Fruit fly (Drosophila melanogaster): ENCODE results near the gene CG3618.

The CG3618 gene

dm6 chr3L:20817927-20818326, 2.1 kb upstream of the CG3618 start, which contains the start of gene Mst77F:
Gene Mst77F, minus strand, starts transcription at chr3L:20818027.
- TF ChIP-seq CHES-1-like (GFP tag; optimal IDR thresholded peaks at IDR 0.05), result no peak
- no peak for TF ChIP-seq unpg (GFP tag; optimal IDR thresholded peaks at IDR 0.05)
- no peak for TF ChIP-seq bab2 (GFP tag; optimal IDR thresholded peaks at IDR 0.05)
- no peak for TF ChIP-seq CG12155 (GFP tag; optimal IDR thresholded peaks at IDR 0.05)
- TF ChIP-seq Blimp-1 (GFP tag; optimal IDR thresholded peaks at IDR 0.05), result no peak
- no peak for TF ChIP-seq CG3995 (GFP tag; optimal IDR thresholded peaks at IDR 0.05)
- no peak for TF ChIP-seq esg (GFP tag; conservative IDR thresholded peaks at IDR 0.05)
- TF ChIP-seq CG7928 (GFP tag; optimal IDR thresholded peaks at IDR 0.05), result no peak
- no peak for TF ChIP-seq croc (GFP tag; conservative IDR thresholded peaks at IDR 0.05)

- 0 out of 3 replicates have a peak, but pooled peaks have one; percentile 14 for TF ChIP-seq CG11456 (GFP tag; IDR thresholded peaks at IDR 0.05)
- TF ChIP-seq slou (GFP tag; optimal IDR thresholded peaks at IDR 0.05), result no peak
- TF ChIP-seq nmo (GFP tag; optimal IDR thresholded peaks at IDR 0.05), result peak; percentile 62
- TF ChIP-seq CG14050 (GFP tag; IDR thresholded peaks at IDR 0.05), result no peak
- TF ChIP-seq CG9609 (GFP tag; optimal IDR thresholded peaks at IDR 0.05), result no peak
- peak; percentile 24 for TF ChIP-seq Hsf (GFP tag; optimal IDR thresholded peaks at IDR 0.05)
- TF ChIP-seq CG11247 (GFP tag; IDR thresholded peaks at IDR 0.05), result no peak
- peak; percentile 34 for TF ChIP-seq CG30403 (GFP tag; optimal IDR thresholded peaks at IDR 0.05)
- TF ChIP-seq CG2199 (GFP tag; IDR thresholded peaks at IDR 0.05), result no peak
- TF ChIP-seq CG4360 (GFP tag; IDR thresholded peaks at IDR 0.05), result no peak
- peak; percentile 68; the same call in 2 of the 3 replicates for TF ChIP-seq vnd (GFP tag; IDR thresholded peaks at IDR 0.05; ENCODE audit: partially characterized antibody)
- no peak for TF ChIP-seq CG6654 (GFP tag; optimal IDR thresholded peaks at IDR 0.05)
- peak; percentile 10 for TF ChIP-seq CG13775 (GFP tag; optimal IDR thresholded peaks at IDR 0.05)
- no peak for TF ChIP-seq peb (GFP tag; IDR thresholded peaks at IDR 0.05)
- TF ChIP-seq corto (GFP tag; optimal IDR thresholded peaks at IDR 0.05), result no peak
- TF ChIP-seq sna (GFP tag; IDR thresholded peaks at IDR 0.05; ENCODE audit: partially characterized antibody), result peak; percentile 44; the same call in 1 of the 2 replicates
- TF ChIP-seq CG9437 (GFP tag; optimal IDR thresholded peaks at IDR 0.05), result peak; percentile 39
- no peak for TF ChIP-seq crp (GFP tag; optimal IDR thresholded peaks at IDR 0.05)
- no peak for TF ChIP-seq CG12744 (GFP tag; optimal IDR thresholded peaks at IDR 0.05)
- no peak for TF ChIP-seq Neu2 (GFP tag; optimal IDR thresholded peaks at IDR 0.05; ENCODE audit: borderline replicate concordance)
- TF ChIP-seq CG11085 (GFP tag; IDR thresholded peaks at IDR 0.05), result no peak
- no peak for TF ChIP-seq pfk (GFP tag; optimal IDR thresholded peaks at IDR 0.05)
- TF ChIP-seq ro (GFP tag; IDR thresholded peaks at IDR 0.05), result no peak
- 0 out of 2 replicates have a peak, but pooled peaks have one; percentile 5 for TF ChIP-seq CG6689 (GFP tag; IDR thresholded peaks at IDR 0.05)
- TF ChIP-seq HHEX (GFP tag; optimal IDR thresholded peaks at IDR 0.05), result no peak
- TF ChIP-seq CG10654 (GFP tag; optimal IDR thresholded peaks at IDR 0.05), result no peak
- peak; percentile 57 for TF ChIP-seq CG12659 (GFP tag; optimal IDR thresholded peaks at IDR 0.05)
- peak; percentile 9 for TF ChIP-seq stwl (tag; optimal IDR thresholded peaks at IDR 0.05)
- no peak for TF ChIP-seq CG2889 (GFP tag; IDR thresholded peaks at IDR 0.05)
- no peak for TF ChIP-seq Atf-2 (GFP tag; optimal IDR thresholded peaks at IDR 0.05)
- no peak for TF ChIP-seq CG8359 (GFP tag; optimal IDR thresholded peaks at IDR 0.05; ENCODE audit: borderline replicate concordance)
- TF ChIP-seq hkb (optimal IDR thresholded peaks at IDR 0.05), result no peak
- no peak for TF ChIP-seq hkb (GFP tag; IDR thresholded peaks at IDR 0.05)
- TF ChIP-seq CG18599 (GFP tag; optimal IDR thresholded peaks at IDR 0.05), result no peak
- no peak for TF ChIP-seq fd102C (GFP tag; optimal IDR thresholded peaks at IDR 0.05)
- TF ChIP-seq CG4617 (GFP tag; optimal IDR thresholded peaks at IDR 0.05; ENCODE audit: borderline replicate concordance), result peak; percentile 71
- no peak for TF ChIP-seq gem (tag; optimal IDR thresholded peaks at IDR 0.05)
- TF ChIP-seq dimm (GFP tag; IDR thresholded peaks at IDR 0.05), result no peak
These were observed 6.5 kb downstream of the CG3618 start, which contains the start of the genes CG3634 and HIPP1 for dm6 chr3L:20809088-20809999. Gene CG3634, minus strand, starts transcription at chr3L:20809272. Gene HIPP1, plus strand, starts transcription at chr3L:20809669.

Measured in whole organism, embryonic.